Fruit fly (Drosophila melanogaster): ENCODE data around the gene CG10165.

CG10165 gene

dm6 chr2L:19574364-19574763, 44.3 kb upstream of the CG10165 start (continued):
- TF ChIP-seq CG11762 (GFP tag; optimal IDR thresholded peaks at IDR 0.05; ENCODE audit: insufficient read depth) (peak; percentile 54), Lpt (GFP tag; optimal IDR thresholded peaks at IDR 0.05) (no peak), CG8119 (GFP tag; IDR thresholded peaks at IDR 0.05) (0 out of 3 replicates have a peak, but pooled peaks have one; percentile 55), svp (GFP tag) (peak; percentile 79), CG9139 (GFP tag; optimal IDR thresholded peaks at IDR 0.05) (no peak), Ets96B (tag; optimal IDR thresholded peaks at IDR 0.05) (peak; percentile 68), Met (GFP tag; optimal IDR thresholded peaks at IDR 0.05) (peak; percentile 59), Sox102F (GFP tag; optimal IDR thresholded peaks at IDR 0.05) (peak; percentile 24), Gug (GFP tag; IDR thresholded peaks at IDR 0.05) (peak; percentile 47; the same call in 1 of the 2 replicates), Blimp-1 (GFP tag; optimal IDR thresholded peaks at IDR 0.05) (no peak), CG15336 (GFP tag; IDR thresholded peaks at IDR 0.05) (peak; percentile 42; the same call in 1 of the 2 replicates), topi (GFP tag; optimal IDR thresholded peaks at IDR 0.05) (peak; percentile 56), dsx (GFP tag; optimal IDR thresholded peaks at IDR 0.05; ENCODE audit: poor library complexity, severe bottlenecking) (peak; percentile 73), Smox (GFP tag; optimal IDR thresholded peaks at IDR 0.05) (peak; percentile 7), Hr38 (GFP tag; optimal IDR thresholded peaks at IDR 0.05) (no peak), CG6808 (GFP tag; optimal IDR thresholded peaks at IDR 0.05) (peak; percentile 54), acj6 (GFP tag; optimal IDR thresholded peaks at IDR 0.05) (peak; percentile 49), lz (GFP tag; optimal IDR thresholded peaks at IDR 0.05) (peak; percentile 8), salr (GFP tag; optimal IDR thresholded peaks at IDR 0.05) (peak; percentile 30 to 33), net (GFP tag; optimal IDR thresholded peaks at IDR 0.05) (peak; percentile 60), CG1621 (tag; optimal IDR thresholded peaks at IDR 0.05) (no peak), CG3919 (GFP tag; optimal IDR thresholded peaks at IDR 0.05) (peak; percentile 64), fd59A (GFP tag; optimal IDR thresholded peaks at IDR 0.05) (peak; percentile 35), CG10631 (GFP tag; optimal IDR thresholded peaks at IDR 0.05) (peak; percentile 59), fkh (GFP tag; optimal IDR thresholded peaks at IDR 0.05) (no peak), cyc (GFP tag; optimal IDR thresholded peaks at IDR 0.05) (peak; percentile 31), esn (GFP tag; optimal IDR thresholded peaks at IDR 0.05) (peak; percentile 30), CG4318 (GFP tag; optimal IDR thresholded peaks at IDR 0.05) (peak; percentile 48), vri (GFP tag; optimal IDR thresholded peaks at IDR 0.05) (no peak), CG6854 (GFP tag; optimal IDR thresholded peaks at IDR 0.05) (no peak), Eip78C (GFP tag) (peak; percentile 89), CG32006 (GFP tag; optimal IDR thresholded peaks at IDR 0.05) (peak; percentile 66), Ets21C (GFP tag; optimal IDR thresholded peaks at IDR 0.05) (peak; percentile 13), Hr39 (GFP tag; optimal IDR thresholded peaks at IDR 0.05) (peak; percentile 20), eg (GFP tag; IDR thresholded peaks at IDR 0.05) (peak; percentile 53), Sox15 (GFP tag; optimal IDR thresholded peaks at IDR 0.05) (no peak), ss (GFP tag; optimal IDR thresholded peaks at IDR 0.05) (peak; percentile 39 to 63), CG3032 (tag; optimal IDR thresholded peaks at IDR 0.05) (peak; percentile 55)

DNA sequence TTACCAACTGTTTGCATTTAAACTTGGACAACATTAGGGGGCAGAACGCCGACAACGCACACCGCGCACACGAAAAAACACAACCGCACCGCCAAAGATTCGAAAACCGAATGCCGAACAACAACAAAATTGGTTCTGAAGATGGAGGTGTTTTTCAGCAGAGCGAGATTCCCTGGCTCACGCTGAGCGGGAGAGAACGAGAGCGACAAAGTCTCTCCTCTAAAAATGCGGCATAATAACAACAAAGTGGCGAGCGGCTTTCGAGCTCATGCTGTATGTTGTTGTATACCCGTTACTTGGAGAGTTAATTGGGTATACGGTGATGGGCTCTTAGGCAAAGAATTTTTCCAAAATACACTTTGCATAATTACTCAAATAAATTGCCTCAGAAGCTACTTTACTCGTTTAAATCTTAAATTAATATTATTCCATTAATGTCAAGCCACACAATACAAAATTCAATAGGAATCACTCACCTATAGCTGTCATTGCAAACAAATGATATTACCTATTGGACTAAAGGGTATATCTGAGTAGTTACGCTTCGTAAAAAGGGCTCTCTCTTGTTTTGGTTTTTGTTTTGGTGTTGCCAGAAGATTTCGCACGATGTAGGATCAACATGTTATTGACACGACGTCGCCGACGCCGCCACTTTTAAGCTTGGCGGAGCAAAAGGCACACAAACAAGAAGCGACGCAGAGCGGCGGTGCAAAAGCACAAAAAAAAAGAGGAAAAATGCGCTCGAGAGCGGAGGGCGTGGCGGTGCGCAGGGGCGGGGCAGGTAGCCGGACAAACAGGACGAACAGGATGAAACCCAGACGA, 42.6 kb upstream of the CG10165 start:
- TF ChIP-seq ss (GFP tag; optimal IDR thresholded peaks at IDR 0.05) (peak; percentile 91 to 93), CG1621 (tag; optimal IDR thresholded peaks at IDR 0.05) (peak; percentile 85), eg (GFP tag; IDR thresholded peaks at IDR 0.05) (peak; percentile 73), Sox14 (GFP tag; optimal IDR thresholded peaks at IDR 0.05) (peak; percentile 96), lz (GFP tag; optimal IDR thresholded peaks at IDR 0.05) (peak; percentile 95), achi (GFP tag; optimal IDR thresholded peaks at IDR 0.05) (peak; percentile 91), CG32006 (GFP tag; optimal IDR thresholded peaks at IDR 0.05) (peak; percentile 97), fd85E (GFP tag; optimal IDR thresholded peaks at IDR 0.05) (peak; percentile 40), CG31627 (GFP tag; optimal IDR thresholded peaks at IDR 0.05) (peak; percentile 94), Hr39 (GFP tag; optimal IDR thresholded peaks at IDR 0.05) (peak; percentile 94), Lpt (GFP tag; optimal IDR thresholded peaks at IDR 0.05) (peak; percentile 94), spab (GFP tag; optimal IDR thresholded peaks at IDR 0.05) (peak; percentile 90), CG9139 (GFP tag; optimal IDR thresholded peaks at IDR 0.05) (peak; percentile 84), Sox15 (GFP tag; optimal IDR thresholded peaks at IDR 0.05) (peak; percentile 84), CG3032 (tag; optimal IDR thresholded peaks at IDR 0.05) (peak; percentile 95), CG4318 (GFP tag; optimal IDR thresholded peaks at IDR 0.05) (peak; percentile 93), Eip75B (GFP tag; optimal IDR thresholded peaks at IDR 0.05) (peak; percentile 95), CG6276 (GFP tag; optimal IDR thresholded peaks at IDR 0.05) (peak; percentile 88), Gug (GFP tag; IDR thresholded peaks at IDR 0.05) (peak; percentile 79), Eip93F (GFP tag; optimal IDR thresholded peaks at IDR 0.05) (peak; percentile 90), Blimp-1 (GFP tag; optimal IDR thresholded peaks at IDR 0.05) (peak; percentile 81), Ets96B (tag; optimal IDR thresholded peaks at IDR 0.05) (peak; percentile 94), topi (GFP tag; optimal IDR thresholded peaks at IDR 0.05) (peak; percentile 96), net (GFP tag; optimal IDR thresholded peaks at IDR 0.05) (peak; percentile 86), CG34406 (GFP tag; optimal IDR thresholded peaks at IDR 0.05) (peak; percentile 87)

Measured in whole organism, prepupa.